Worm (Caenorhabditis elegans) whole organism, early embryonic: Measurements from ENCODE around the gene spp-13.

Source experiments
- B0310.2 ChIP-seq: sonication (generic microtip); optimal IDR thresholded peaks from 2 replicates; lab custom pipeline; 2016; ENCODE audit warnings: mild to moderate bottlenecking, missing genetic modification characterization, missing compliant biosample characterization
- F13C5.2 ChIP-seq: sonication (generic microtip); optimal IDR thresholded peaks from 2 replicates; lab custom pipeline; 2017; ENCODE audit warnings: mild to moderate bottlenecking, missing genetic modification characterization, inconsistent platforms, missing compliant biosample characterization
- aly-1 ChIP-seq: sonication (generic microtip); optimal IDR thresholded peaks from 2 replicates; lab custom pipeline; 2016; ENCODE audit warnings: missing genetic modification characterization, missing compliant biosample characterization
- ama-1 ChIP-seq: fragments of 150-350 bp; optimal IDR thresholded peaks from 2 replicates; lab custom pipeline; 2014
- ceh-13 ChIP-seq: fragments of 200-800 bp; sonication (Bioruptor generic); optimal IDR thresholded peaks from 2 replicates; lab custom pipeline; 2018; ENCODE audit warnings: mild to moderate bottlenecking, missing genetic modification characterization, missing compliant biosample characterization
- ceh-36 ChIP-seq: sonication (generic microtip); optimal IDR thresholded peaks from 2 replicates; lab custom pipeline; 2016; ENCODE audit warnings: missing genetic modification characterization, inconsistent platforms, missing compliant biosample characterization
- ets-7 ChIP-seq: sonication (generic microtip); optimal IDR thresholded peaks from 2 replicates; lab custom pipeline; 2016; ENCODE audit warnings: missing genotype, missing genetic modification characterization, missing compliant biosample characterization
- flt-1 ChIP-seq: fragments of 200-800 bp; sonication (Bioruptor generic); IDR thresholded peaks from 2 replicates; pipeline ENCODE4 v1.3.6; 2022; ENCODE audit warnings: missing genetic modification characterization, missing compliant biosample characterization
- hmbx-1 ChIP-seq: sonication (generic microtip); optimal IDR thresholded peaks from 2 replicates; lab custom pipeline; 2016; ENCODE audit warnings: mild to moderate bottlenecking, missing genetic modification characterization, missing compliant biosample characterization
- hmg-4 ChIP-seq: fragments of 200-800 bp; sonication (Bioruptor generic); optimal IDR thresholded peaks from 2 replicates; lab custom pipeline; 2018; ENCODE audit warnings: mild to moderate bottlenecking, missing genetic modification characterization, missing compliant biosample characterization
- hnd-1 ChIP-seq: sonication (generic microtip); optimal IDR thresholded peaks from 2 replicates; lab custom pipeline; 2016; ENCODE audit warnings: missing genetic modification characterization, missing compliant biosample characterization
- pes-1 ChIP-seq: fragments of 200-800 bp; sonication (Bioruptor generic); IDR thresholded peaks from 2 replicates; pipeline ENCODE4 v1.3.6; 2022; ENCODE audit warnings: missing genetic modification reagents, missing genetic modification characterization, missing compliant biosample characterization
- scrt-1 ChIP-seq: fragments of 200-800 bp; sonication (Bioruptor generic); IDR thresholded peaks from 2 replicates; pipeline ENCODE4 v1.3.6; 2022; ENCODE audit warnings: missing genetic modification characterization, missing compliant biosample characterization
- sea-1 ChIP-seq: fragments of 200-800 bp; sonication (Bioruptor generic); conservative IDR thresholded peaks from 2 replicates; pipeline ENCODE4 v1.3.6; 2022; ENCODE audit warnings: missing genetic modification characterization, missing compliant biosample characterization
- tbx-11 ChIP-seq: fragments of 200-800 bp; sonication (Bioruptor generic); IDR thresholded peaks from 2 replicates; pipeline ENCODE4 v1.3.6; 2022; ENCODE audit warnings: missing genetic modification characterization, missing compliant biosample characterization
- tbx-37 ChIP-seq: fragments of 200-800 bp; sonication (Bioruptor generic); conservative IDR thresholded peaks from 2 replicates; pipeline ENCODE4 v1.3.6; 2022; ENCODE audit warnings: missing genetic modification reagents, missing genetic modification characterization, missing compliant biosample characterization
- tra-4 ChIP-seq: sonication (generic microtip); optimal IDR thresholded peaks from 2 replicates; lab custom pipeline; 2017; ENCODE audit warnings: missing genetic modification characterization, missing compliant biosample characterization

Gene spp-13

DNA sequence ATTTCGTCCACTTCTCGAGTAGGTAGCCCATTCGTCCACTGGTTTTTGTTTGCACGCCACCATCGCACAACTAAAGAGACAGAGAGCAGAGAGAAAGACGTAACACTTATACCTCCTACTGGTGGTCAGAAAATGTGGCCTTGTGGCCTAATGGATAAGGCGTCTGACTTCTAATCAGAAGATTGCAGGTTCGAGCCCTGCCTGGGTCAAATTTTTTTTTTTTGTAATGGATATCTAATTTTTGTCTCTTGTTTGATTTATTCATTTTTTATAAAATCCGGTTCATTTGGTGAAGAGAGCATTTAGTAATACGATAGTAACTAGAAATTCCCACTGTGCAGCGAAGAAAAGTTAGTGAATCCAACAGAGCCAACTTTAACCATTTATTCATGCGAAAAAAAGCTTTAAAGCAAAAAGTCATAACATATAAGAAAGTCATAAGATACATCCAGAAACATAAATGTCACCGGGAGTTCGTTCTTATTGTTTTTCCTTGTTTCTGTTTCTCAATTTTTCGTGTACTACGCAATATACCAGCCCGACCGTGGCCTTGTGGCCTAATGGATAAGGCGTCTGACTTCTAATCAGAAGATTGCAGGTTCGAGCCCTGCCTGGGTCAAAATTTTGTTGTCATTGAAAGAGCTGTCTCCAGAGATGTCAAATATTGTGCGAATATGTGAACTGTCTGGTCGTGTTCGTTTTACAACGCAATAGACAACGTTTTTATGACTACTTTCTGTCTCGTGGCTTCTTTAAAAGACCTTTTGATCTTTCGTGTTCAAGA, 32.1 kb downstream of the spp-13 start:
- TF ChIP-seq F13C5.2 (tag; lab: Kevin White, UChicago): peak; percentile 78
- peak; percentile 64 for TF ChIP-seq hmg-4
- peak; percentile 81 for TF ChIP-seq tbx-37 (GFP tag; lab: Robert Waterston, UW)
- peak; percentile 68 for TF ChIP-seq B0310.2 (tag; lab: Kevin White, UChicago)
- peak; percentile 68 for TF ChIP-seq hmbx-1 (tag; lab: Kevin White, UChicago)
- peak; percentile 87 for TF ChIP-seq tbx-11 (GFP tag; lab: Robert Waterston, UW)
- peak; percentile 93 for TF ChIP-seq pes-1 (GFP tag; lab: Robert Waterston, UW)
- TF ChIP-seq tra-4 (tag; lab: Kevin White, UChicago): peak; percentile 63
- peak; percentile 70 for TF ChIP-seq hnd-1
- peak; percentile 75 for TF ChIP-seq ceh-13 (GFP tag; lab: Kevin White, UChicago)
- peak; percentile 88 for TF ChIP-seq scrt-1 (GFP tag; lab: Robert Waterston, UW)
- TF ChIP-seq aly-1 (tag; lab: Kevin White, UChicago): peak; percentile 83
- TF ChIP-seq flt-1 (GFP tag; lab: Robert Waterston, UW): peak; percentile 92
- TF ChIP-seq ama-1 (lab: Kevin White, UChicago): no peak
- peak; percentile 81 for TF ChIP-seq ets-7 (tag; lab: Kevin White, UChicago)
- peak; percentile 84 for TF ChIP-seq sea-1 (GFP tag; lab: Robert Waterston, UW)
- peak; percentile 87 for TF ChIP-seq ceh-36

DNA sequence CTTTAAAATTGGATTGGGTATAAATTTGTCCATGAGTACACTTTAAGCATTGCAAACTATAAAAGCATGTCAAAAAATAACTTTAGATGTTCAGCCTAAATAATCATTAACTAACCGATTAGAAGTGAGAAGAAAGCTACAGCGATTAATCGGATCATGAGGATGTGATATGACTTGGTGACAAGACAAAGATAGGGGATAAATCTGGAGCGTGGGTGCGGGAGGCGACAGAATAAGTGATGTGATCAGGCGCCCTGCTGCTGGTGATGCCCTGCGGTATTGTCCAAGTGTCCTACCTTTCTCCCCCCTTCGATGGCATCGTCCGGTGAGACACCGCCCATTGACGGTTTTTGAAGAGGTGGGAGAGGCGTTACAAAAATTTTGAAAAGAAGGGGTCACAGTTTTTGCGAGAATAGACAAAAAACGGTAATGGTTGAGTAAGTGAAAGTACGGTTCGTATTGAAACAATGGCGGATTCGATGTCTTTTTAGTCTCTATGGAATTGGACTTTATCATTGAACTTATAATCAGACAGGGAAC, 33.6 kb downstream of the spp-13 start, which contains the start of gene F41D9.2:
Gene F41D9.2 (minus strand): TSS at position 304 of the 540 bp plus-strand sequence.
- TF ChIP-seq hmg-4 (no peak), aly-1 (tag; lab: Kevin White, UChicago) (no peak), ets-7 (tag; lab: Kevin White, UChicago) (no peak), hmbx-1 (tag; lab: Kevin White, UChicago) (no peak), tbx-37 (GFP tag; lab: Robert Waterston, UW) (no peak), tra-4 (tag; lab: Kevin White, UChicago) (no peak)

DNA sequence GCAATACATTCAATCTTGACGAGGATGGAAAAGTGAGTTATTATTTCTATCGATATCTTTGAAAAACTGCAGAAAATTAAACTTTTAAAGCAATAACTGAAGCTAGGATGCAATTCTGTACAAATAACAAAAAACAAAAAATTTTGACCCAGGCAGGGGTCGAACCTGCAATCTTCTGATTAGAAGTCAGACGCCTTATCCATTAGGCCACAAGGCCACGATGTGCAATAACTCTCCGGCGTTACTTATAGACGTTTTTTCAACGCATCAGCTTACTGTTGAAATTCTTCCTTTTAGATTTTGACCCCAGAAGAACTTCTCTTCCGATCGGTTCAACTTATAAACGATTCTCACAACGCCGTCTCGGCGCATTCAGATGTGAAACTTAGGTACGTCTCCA, 36.7 kb downstream of the spp-13 start:
- TF ChIP-seq hmbx-1 (tag; lab: Kevin White, UChicago) (no peak), tbx-37 (GFP tag; lab: Robert Waterston, UW) (no peak), aly-1 (tag; lab: Kevin White, UChicago) (no peak), tbx-11 (GFP tag; lab: Robert Waterston, UW) (no peak), ama-1 (lab: Kevin White, UChicago) (no peak), B0310.2 (tag; lab: Kevin White, UChicago) (no peak), sea-1 (GFP tag; lab: Robert Waterston, UW) (no peak), tra-4 (tag; lab: Kevin White, UChicago) (no peak), F13C5.2 (tag; lab: Kevin White, UChicago) (no peak), hmg-4 (no peak), ets-7 (tag; lab: Kevin White, UChicago) (no peak), ceh-36 (no peak)

DNA sequence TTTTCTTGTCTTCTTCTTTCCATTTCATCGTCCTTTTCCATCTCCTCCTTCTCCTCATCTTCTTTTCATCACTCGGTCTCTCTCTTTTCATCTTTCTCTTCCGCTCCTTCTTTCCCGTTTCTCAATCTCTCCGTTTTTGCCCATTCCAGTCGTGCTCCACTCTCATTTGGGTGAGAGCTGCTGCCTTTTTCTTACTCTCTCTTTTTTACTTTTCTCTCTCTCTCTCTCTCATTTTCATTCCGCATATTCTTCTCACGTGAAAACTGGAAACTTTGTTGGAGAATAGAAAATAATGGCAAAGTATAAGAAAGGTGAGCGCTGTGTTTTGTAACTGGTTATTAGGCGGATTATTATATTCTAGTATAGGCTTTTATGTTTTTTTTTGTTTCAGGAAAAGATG, 40.0 kb downstream of the spp-13 start, which contains the start of gene tbc-18:
Gene tbc-18 (plus strand): TSS at position 246 of the 400 bp plus-strand sequence.
- no peak for TF ChIP-seq ceh-36
- no peak for TF ChIP-seq B0310.2 (tag; lab: Kevin White, UChicago)
- peak; percentile 34 for TF ChIP-seq F13C5.2 (tag; lab: Kevin White, UChicago)

DNA sequence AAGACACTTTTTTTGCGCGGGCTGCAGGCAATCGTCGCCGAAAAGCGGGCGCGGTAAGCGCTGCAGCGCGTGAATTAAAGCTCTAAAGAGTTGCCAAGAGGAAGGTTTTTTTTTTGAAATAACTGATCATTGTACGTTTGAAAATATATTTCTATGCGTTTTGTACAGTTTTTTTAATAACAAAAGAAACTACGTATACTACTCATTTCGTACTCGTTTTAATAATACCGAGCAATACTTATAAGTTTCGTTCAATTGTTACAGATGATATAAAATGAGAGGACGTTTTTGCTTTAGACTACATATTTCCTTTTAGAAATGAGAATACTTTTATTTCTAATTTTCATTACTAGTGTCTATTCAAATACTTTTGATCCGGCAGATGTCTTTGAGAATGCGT, 46.4 kb downstream of the spp-13 start, which contains the start of gene nep-15:
Gene nep-15 (plus strand): TSS at position 301 of the 400 bp plus-strand sequence.
- TF ChIP-seq ceh-36 (no peak), ama-1 (lab: Kevin White, UChicago) (no peak), ceh-13 (GFP tag; lab: Kevin White, UChicago) (no peak), hnd-1 (no peak), hmg-4 (no peak), ets-7 (tag; lab: Kevin White, UChicago) (no peak), F13C5.2 (tag; lab: Kevin White, UChicago) (no peak), sea-1 (GFP tag; lab: Robert Waterston, UW) (no peak), B0310.2 (tag; lab: Kevin White, UChicago) (no peak), pes-1 (GFP tag; lab: Robert Waterston, UW) (no peak), scrt-1 (GFP tag; lab: Robert Waterston, UW) (no peak), tbx-11 (GFP tag; lab: Robert Waterston, UW) (no peak), tbx-37 (GFP tag; lab: Robert Waterston, UW) (no peak), flt-1 (GFP tag; lab: Robert Waterston, UW) (no peak), hmbx-1 (tag; lab: Kevin White, UChicago) (no peak), tra-4 (tag; lab: Kevin White, UChicago) (no peak), aly-1 (tag; lab: Kevin White, UChicago) (no peak)

DNA sequence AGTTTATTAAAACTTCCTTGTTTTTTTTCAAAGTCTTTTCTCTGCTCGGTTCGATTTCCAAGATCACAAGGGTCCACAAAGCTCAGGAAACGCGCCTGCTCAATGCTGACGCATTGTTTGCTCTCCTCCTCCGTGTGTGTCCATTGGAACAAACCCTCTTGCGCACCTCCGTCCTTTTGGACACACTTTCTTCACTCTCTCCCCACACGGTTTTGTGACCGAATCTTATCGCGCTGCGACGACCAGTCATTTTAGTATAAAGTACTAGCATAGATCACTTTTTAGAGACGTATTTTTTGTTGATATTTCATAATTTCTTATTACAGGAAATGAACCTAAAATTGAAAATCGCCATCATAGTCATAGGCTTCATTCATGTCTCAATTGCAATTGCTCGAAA, 50.1 kb downstream of the spp-13 start:
- no peak for TF ChIP-seq ets-7 (tag; lab: Kevin White, UChicago)
- peak; percentile 48 for TF ChIP-seq aly-1 (tag; lab: Kevin White, UChicago)
- TF ChIP-seq flt-1 (GFP tag; lab: Robert Waterston, UW): peak; percentile 10; the same call in 1 of the 2 replicates
- no peak for TF ChIP-seq ceh-13 (GFP tag; lab: Kevin White, UChicago)
- peak; percentile 34 for TF ChIP-seq F13C5.2 (tag; lab: Kevin White, UChicago)

DNA sequence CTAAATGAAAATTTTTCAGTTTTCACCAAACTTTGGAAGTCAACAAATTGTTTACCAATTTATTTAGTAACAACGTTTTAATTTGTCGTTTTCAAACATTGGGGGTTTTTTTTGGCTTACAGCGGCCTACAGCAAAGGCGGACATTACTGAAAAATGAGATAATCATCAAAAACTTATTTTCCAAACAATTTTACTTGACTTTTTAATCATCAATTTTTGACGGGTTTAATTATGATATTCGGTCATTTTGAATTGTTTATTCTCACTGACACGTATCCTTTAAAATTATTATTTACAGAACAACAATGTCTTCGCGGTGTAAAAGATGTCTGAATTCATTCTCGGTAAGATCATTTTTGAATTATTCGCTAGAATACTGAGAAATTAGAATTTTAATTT, 50.8 kb downstream of the spp-13 start, which contains the start of gene F40B5.2:
Gene F40B5.2 (plus strand): TSS at position 301 of the 400 bp plus-strand sequence.
- no peak for TF ChIP-seq hmg-4
- TF ChIP-seq aly-1 (tag; lab: Kevin White, UChicago): no peak
- TF ChIP-seq ceh-36: no peak
- TF ChIP-seq B0310.2 (tag; lab: Kevin White, UChicago): no peak
